Worm (Caenorhabditis elegans) whole organism, L1 larva: ENCODE measurements around the gene lipl-4.

ENCODE experiments used
- C16A3.4 ChIP-seq: fragments of 150-350 bp; optimal IDR thresholded peaks from 2 replicates; lab custom pipeline; 2014; ENCODE audit warnings: missing biosample characterization, missing genetic modification characterization
- fkh-8 ChIP-seq: sonication (generic microtip); optimal IDR thresholded peaks from 2 replicates; lab custom pipeline; 2016; ENCODE audit warnings: mild to moderate bottlenecking, missing genetic modification characterization, missing compliant biosample characterization
- jun-1 ChIP-seq: fragments of 150-350 bp; optimal IDR thresholded peaks from 2 replicates; lab custom pipeline; 2014; ENCODE audit warnings: missing biosample characterization, missing genetic modification reagents, missing genetic modification characterization
- lsy-2 ChIP-seq, 2 experiments: fragments of 150-350 bp; optimal IDR thresholded peaks; 2 replicates each; lab custom pipeline; 2014; ENCODE audit warnings: missing biosample characterization in 2 of 2, missing genetic modification characterization in 2 of 2
- nhr-12 ChIP-seq: sonication (generic microtip); optimal IDR thresholded peaks from 2 replicates; lab custom pipeline; 2017; ENCODE audit warnings: missing biosample characterization, missing genetic modification characterization
- nhr-28 ChIP-seq: fragments of 150-350 bp; optimal IDR thresholded peaks from 2 replicates; lab custom pipeline; 2014; ENCODE audit warnings: missing biosample characterization, missing genetic modification characterization
- nhr-90 ChIP-seq: sonication (generic microtip); optimal IDR thresholded peaks from 2 replicates; lab custom pipeline; 2016; ENCODE audit warnings: mild to moderate bottlenecking, missing genetic modification characterization, missing compliant biosample characterization; ENCODE audit not compliant: poor library complexity
- snpc-4 ChIP-seq: fragments of 150-350 bp; optimal IDR thresholded peaks from 2 replicates; lab custom pipeline; 2014; ENCODE audit warnings: missing biosample characterization, missing genetic modification characterization
- sup-37 ChIP-seq: fragments of 200-800 bp; sonication (Bioruptor generic); optimal IDR thresholded peaks from 2 replicates; lab custom pipeline; 2018; ENCODE audit warnings: mild to moderate bottlenecking, missing genetic modification characterization, missing compliant biosample characterization
- tbx-2 ChIP-seq: sonication (generic microtip); optimal IDR thresholded peaks from 2 replicates; lab custom pipeline; 2016; ENCODE audit warnings: missing genetic modification characterization, missing compliant biosample characterization
- zag-1 ChIP-seq: fragments of 150-350 bp; optimal IDR thresholded peaks from 2 replicates; lab custom pipeline; 2014; ENCODE audit warnings: missing biosample characterization, missing genetic modification characterization

- no peak for TF ChIP-seq nhr-90 (tag; lab: Kevin White, UChicago)
- no peak for TF ChIP-seq jun-1 (tag; lab: Kevin White, UChicago)
- TF ChIP-seq tbx-2 (tag; lab: Kevin White, UChicago) = no peak
- no peak for TF ChIP-seq fkh-8 (tag; lab: Kevin White, UChicago)
- no peak for TF ChIP-seq nhr-28
- TF ChIP-seq sup-37 = no peak
- no peak for TF ChIP-seq nhr-12
- TF ChIP-seq C16A3.4 (tag; lab: Kevin White, UChicago) = no peak
- TF ChIP-seq zag-1 (tag; lab: Kevin White, UChicago) = no peak
- peak in 1 of 2 experiments; percentile 17 for TF ChIP-seq lsy-2 (tag; optimal IDR thresholded peaks at IDR 0.05; lab: Kevin White, UChicago)
- TF ChIP-seq snpc-4 (tag; lab: Kevin White, UChicago) = no peak
Observed at ce11 chrV:6504131-6504827, 45.7 kb upstream of the lipl-4 start, which contains the start of gene moc-2.
